Fruit fly (Drosophila melanogaster) whole organism, embryonic: ENCODE measurements around the gene mdu.

Experiments
- Asciz ChIP-seq: fragments of 200-800 bp; sonication (Bioruptor generic); optimal IDR thresholded peaks from 2 replicates; lab custom pipeline; 2017; ENCODE audit warnings: missing biosample characterization, mild to moderate bottlenecking, missing genetic modification characterization, missing genetic modification reagents
- CG10565 ChIP-seq: fragments of 200-800 bp; sonication (Bioruptor generic); optimal IDR thresholded peaks from 3 replicates; lab custom pipeline; 2016; ENCODE audit warnings: missing biosample characterization, mild to moderate bottlenecking, missing genetic modification characterization
- CG10654 ChIP-seq: fragments of 200-800 bp; sonication (Bioruptor generic); optimal IDR thresholded peaks from 2 replicates; lab custom pipeline; 2016; ENCODE audit warnings: missing biosample characterization, missing genetic modification characterization
- CG11723 ChIP-seq: fragments of 200-800 bp; sonication (Bioruptor generic); optimal IDR thresholded peaks from 2 replicates; lab custom pipeline; 2017; ENCODE audit warnings: missing biosample characterization, mild to moderate bottlenecking, missing genetic modification characterization
- CG12942 ChIP-seq: fragments of 200-800 bp; sonication (Bioruptor generic); optimal IDR thresholded peaks from 3 replicates; lab custom pipeline; 2016; ENCODE audit warnings: missing biosample characterization, missing genetic modification characterization
- CG14050 ChIP-seq: fragments of 200-800 bp; sonication (Bioruptor generic); IDR thresholded peaks from 3 replicates; pipeline ENCODE4 v1.3.6; 2022; ENCODE audit warnings: missing biosample characterization, missing genetic modification characterization
- CG14710 ChIP-seq: fragments of 200-800 bp; sonication (Bioruptor generic); optimal IDR thresholded peaks from 3 replicates; lab custom pipeline; 2019; ENCODE audit warnings: missing biosample characterization, mild to moderate bottlenecking, missing genetic modification characterization, moderate library complexity
- CG15011 ChIP-seq: fragments of 200-800 bp; sonication (Bioruptor generic); optimal IDR thresholded peaks from 3 replicates; lab custom pipeline; 2018; ENCODE audit warnings: missing biosample characterization, mild to moderate bottlenecking, missing genetic modification characterization
- CG17359 ChIP-seq: fragments of 200-800 bp; sonication (Bioruptor generic); optimal IDR thresholded peaks from 3 replicates; lab custom pipeline; 2018; ENCODE audit warnings: missing biosample characterization, mild to moderate bottlenecking, missing genetic modification characterization, moderate library complexity
- CG17829 ChIP-seq: fragments of 200-800 bp; optimal IDR thresholded peaks from 2 replicates; lab custom pipeline; 2019; ENCODE audit warnings: missing biosample characterization, mild to moderate bottlenecking, missing genetic modification characterization, moderate library complexity
- CG1792 ChIP-seq: fragments of 200-800 bp; sonication (Bioruptor generic); optimal IDR thresholded peaks from 2 replicates; lab custom pipeline; 2016; ENCODE audit warnings: missing biosample characterization, missing genetic modification characterization
- CG2116 ChIP-seq: fragments of 200-800 bp; sonication (Bioruptor generic); optimal IDR thresholded peaks from 3 replicates; lab custom pipeline; 2018; ENCODE audit warnings: missing biosample characterization, mild to moderate bottlenecking, missing genetic modification characterization
- CG2678 ChIP-seq: fragments of 200-800 bp; sonication (Bioruptor generic); optimal IDR thresholded peaks from 3 replicates; lab custom pipeline; 2019; ENCODE audit warnings: missing biosample characterization, mild to moderate bottlenecking, missing genetic modification characterization, moderate library complexity
- CG2875 ChIP-seq: fragments of 200-800 bp; sonication (Bioruptor generic); optimal IDR thresholded peaks from 2 replicates; lab custom pipeline; 2017; ENCODE audit warnings: missing biosample characterization, mild to moderate bottlenecking, missing genetic modification characterization, missing genetic modification reagents
- CG2889 ChIP-seq: fragments of 200-800 bp; sonication (Bioruptor generic); IDR thresholded peaks from 3 replicates; pipeline ENCODE4 v1.3.6; 2022; ENCODE audit warnings: missing biosample characterization, missing genetic modification characterization
- CG30403 ChIP-seq: fragments of 200-800 bp; sonication (Bioruptor generic); optimal IDR thresholded peaks from 3 replicates; lab custom pipeline; 2016; ENCODE audit warnings: missing biosample characterization, missing genetic modification characterization
- CG30431 ChIP-seq: fragments of 200-800 bp; sonication (Bioruptor generic); optimal IDR thresholded peaks from 2 replicates; lab custom pipeline; 2017; ENCODE audit warnings: missing biosample characterization, missing genetic modification characterization
- CG3726 ChIP-seq: fragments of 200-800 bp; sonication (Bioruptor generic); IDR thresholded peaks from 3 replicates; pipeline ENCODE4, ENCODE4 v1.3.6; 2022; ENCODE audit warnings: missing biosample characterization, missing genetic modification characterization
- CG3838 ChIP-seq: fragments of 200-800 bp; sonication (Bioruptor generic); optimal IDR thresholded peaks from 3 replicates; lab custom pipeline; 2016; ENCODE audit warnings: missing biosample characterization, missing genetic modification characterization
- CG4360 ChIP-seq: fragments of 200-800 bp; sonication (Bioruptor generic); IDR thresholded peaks from 2 replicates; pipeline ENCODE4 v1.3.6; 2022; ENCODE audit warnings: missing biosample characterization, missing genetic modification characterization
- CG4707 ChIP-seq: fragments of 200-800 bp; sonication (Bioruptor generic); optimal IDR thresholded peaks from 2 replicates; lab custom pipeline; 2018; ENCODE audit warnings: missing biosample characterization, mild to moderate bottlenecking, missing genetic modification characterization, moderate library complexity
- CG6654 ChIP-seq: fragments of 200-800 bp; sonication (Bioruptor generic); optimal IDR thresholded peaks from 2 replicates; lab custom pipeline; 2017; ENCODE audit warnings: missing biosample characterization, mild to moderate bottlenecking, missing genetic modification characterization
- CG6765 ChIP-seq: fragments of 200-800 bp; sonication (Bioruptor generic); optimal IDR thresholded peaks from 3 replicates; lab custom pipeline; 2017; ENCODE audit warnings: missing biosample characterization, mild to moderate bottlenecking, missing genetic modification characterization
- CG6791 ChIP-seq: fragments of 200-800 bp; sonication (Bioruptor generic); IDR thresholded peaks from 3 replicates; pipeline ENCODE4 v1.3.6; 2022; ENCODE audit warnings: missing biosample characterization, missing genetic modification characterization; ENCODE audit not compliant: partially characterized antibody
- CG6854 ChIP-seq: fragments of 200-800 bp; sonication (Bioruptor generic); optimal IDR thresholded peaks from 3 replicates; lab custom pipeline; 2017; ENCODE audit warnings: missing biosample characterization, mild to moderate bottlenecking, missing genetic modification characterization
- CG8089 ChIP-seq: fragments of 200-800 bp; sonication (Bioruptor generic); optimal IDR thresholded peaks from 3 replicates; lab custom pipeline; 2016; ENCODE audit warnings: missing biosample characterization, missing genetic modification characterization
- CG8924 ChIP-seq: fragments of 200-800 bp; optimal IDR thresholded peaks from 3 replicates; lab custom pipeline; 2019; ENCODE audit warnings: missing biosample characterization, mild to moderate bottlenecking, missing genetic modification characterization, moderate library complexity
- Chrac-16 ChIP-seq: fragments of 200-800 bp; sonication (Bioruptor generic); optimal IDR thresholded peaks from 3 replicates; lab custom pipeline; 2016; ENCODE audit warnings: missing biosample characterization, missing genetic modification characterization
- Dp ChIP-seq: fragments of 200-800 bp; sonication (Bioruptor generic); optimal IDR thresholded peaks from 2 replicates; lab custom pipeline; 2018; ENCODE audit warnings: missing biosample characterization, mild to moderate bottlenecking, missing genetic modification characterization, moderate library complexity
- Dref ChIP-seq: fragments of 200-800 bp; sonication (Bioruptor generic); IDR thresholded peaks from 2 replicates; pipeline ENCODE4 v1.3.6; 2022; ENCODE audit warnings: missing biosample characterization, missing genetic modification characterization
- GATAe ChIP-seq: fragments of 200-800 bp; sonication (Bioruptor generic); conservative IDR thresholded peaks from 2 replicates; pipeline ENCODE4 v1.3.6; 2022; ENCODE audit warnings: missing biosample characterization, missing genetic modification characterization
- HLH3B ChIP-seq: fragments of 200-800 bp; sonication (Bioruptor generic); IDR thresholded peaks from 2 replicates; pipeline ENCODE4 v1.3.6; 2022; ENCODE audit warnings: missing biosample characterization, missing genetic modification characterization
- Hr3 ChIP-seq: fragments of 200-800 bp; sonication (Bioruptor generic); optimal IDR thresholded peaks from 3 replicates; lab custom pipeline; 2016; ENCODE audit warnings: missing biosample characterization, missing genetic modification characterization
- Nf-YC ChIP-seq: fragments of 200-800 bp; optimal IDR thresholded peaks from 3 replicates; lab custom pipeline; 2019; ENCODE audit warnings: missing biosample characterization, mild to moderate bottlenecking, missing genetic modification characterization, moderate library complexity
- NfI ChIP-seq: fragments of 200-800 bp; sonication (Bioruptor generic); optimal IDR thresholded peaks from 3 replicates; lab custom pipeline; 2018; ENCODE audit warnings: missing biosample characterization, mild to moderate bottlenecking, missing genetic modification characterization, moderate library complexity
- Opbp ChIP-seq: fragments of 200-800 bp; sonication (Bioruptor generic); IDR thresholded peaks from 3 replicates; pipeline ENCODE4 v1.3.6; 2022; ENCODE audit warnings: missing biosample characterization, missing genetic modification characterization; ENCODE audit not compliant: partially characterized antibody
- br ChIP-seq: fragments of >200 bp; optimal IDR thresholded peaks from 2 replicates; lab custom pipeline; 2017
- emc ChIP-seq: fragments of 200-800 bp; sonication (Bioruptor generic); optimal IDR thresholded peaks from 2 replicates; lab custom pipeline; 2016; ENCODE audit warnings: missing biosample characterization, missing genetic modification characterization
- fd64A ChIP-seq: fragments of 200-800 bp; sonication (Bioruptor generic); optimal IDR thresholded peaks from 3 replicates; lab custom pipeline; 2018; ENCODE audit warnings: missing biosample characterization, mild to moderate bottlenecking, missing genetic modification characterization
- gcm ChIP-seq: fragments of 200-800 bp; sonication (Bioruptor generic); optimal IDR thresholded peaks from 2 replicates; lab custom pipeline; 2019; ENCODE audit warnings: missing biosample characterization, mild to moderate bottlenecking, missing genetic modification characterization, moderate library complexity
- gsb ChIP-seq: fragments of 200-800 bp; sonication (Bioruptor generic); IDR thresholded peaks from 2 replicates; pipeline ENCODE4 v1.3.6; 2022; ENCODE audit warnings: missing biosample characterization, missing genetic modification characterization
- lov ChIP-seq, 2 experiments: fragments of 200-800 bp in 1 of 2; fragments of >200 bp in 1 of 2; sonication (Bioruptor generic) in 1 of 2; IDR thresholded peaks in 1 of 2; optimal IDR thresholded peaks in 1 of 2; 2 replicates in 1 of 2; 3 replicates in 1 of 2; pipeline versions ENCODE4 v1.3.6 to Lab custom; 2017 to 2022; ENCODE audit warnings: missing biosample characterization in 1 of 2, missing genetic modification characterization in 1 of 2
- otp ChIP-seq: fragments of 200-800 bp; sonication (Bioruptor generic); IDR thresholded peaks from 3 replicates; pipeline ENCODE4, ENCODE4 v1.3.6; 2022; ENCODE audit warnings: missing biosample characterization, missing genetic modification characterization
- salm ChIP-seq: fragments of 200-800 bp; sonication (Bioruptor generic); optimal IDR thresholded peaks from 2 replicates; lab custom pipeline; 2018; ENCODE audit warnings: missing biosample characterization, mild to moderate bottlenecking, missing genetic modification characterization
- sens ChIP-seq: fragments of 200-800 bp; sonication (Bioruptor generic); peaks from one replicate; lab custom pipeline; 2016; ENCODE audit warnings: missing biosample characterization, missing genetic modification characterization
- slp2 ChIP-seq: fragments of 200-800 bp; sonication (Bioruptor generic); optimal IDR thresholded peaks from 2 replicates; lab custom pipeline; 2016; ENCODE audit warnings: missing biosample characterization, missing genetic modification characterization
- tin ChIP-seq: fragments of 200-800 bp; sonication (Bioruptor generic); optimal IDR thresholded peaks from 3 replicates; lab custom pipeline; 2016; ENCODE audit warnings: missing biosample characterization, missing genetic modification characterization
- trh ChIP-seq: fragments of 200-800 bp; sonication (Bioruptor generic); optimal IDR thresholded peaks from 2 replicates; lab custom pipeline; 2016; ENCODE audit warnings: missing biosample characterization, missing genetic modification characterization
- usp ChIP-seq: fragments of >200 bp; optimal IDR thresholded peaks from 2 replicates; lab custom pipeline; 2017; ENCODE audit warnings: missing biosample characterization, missing genetic modification characterization

Gene mdu

DNA sequence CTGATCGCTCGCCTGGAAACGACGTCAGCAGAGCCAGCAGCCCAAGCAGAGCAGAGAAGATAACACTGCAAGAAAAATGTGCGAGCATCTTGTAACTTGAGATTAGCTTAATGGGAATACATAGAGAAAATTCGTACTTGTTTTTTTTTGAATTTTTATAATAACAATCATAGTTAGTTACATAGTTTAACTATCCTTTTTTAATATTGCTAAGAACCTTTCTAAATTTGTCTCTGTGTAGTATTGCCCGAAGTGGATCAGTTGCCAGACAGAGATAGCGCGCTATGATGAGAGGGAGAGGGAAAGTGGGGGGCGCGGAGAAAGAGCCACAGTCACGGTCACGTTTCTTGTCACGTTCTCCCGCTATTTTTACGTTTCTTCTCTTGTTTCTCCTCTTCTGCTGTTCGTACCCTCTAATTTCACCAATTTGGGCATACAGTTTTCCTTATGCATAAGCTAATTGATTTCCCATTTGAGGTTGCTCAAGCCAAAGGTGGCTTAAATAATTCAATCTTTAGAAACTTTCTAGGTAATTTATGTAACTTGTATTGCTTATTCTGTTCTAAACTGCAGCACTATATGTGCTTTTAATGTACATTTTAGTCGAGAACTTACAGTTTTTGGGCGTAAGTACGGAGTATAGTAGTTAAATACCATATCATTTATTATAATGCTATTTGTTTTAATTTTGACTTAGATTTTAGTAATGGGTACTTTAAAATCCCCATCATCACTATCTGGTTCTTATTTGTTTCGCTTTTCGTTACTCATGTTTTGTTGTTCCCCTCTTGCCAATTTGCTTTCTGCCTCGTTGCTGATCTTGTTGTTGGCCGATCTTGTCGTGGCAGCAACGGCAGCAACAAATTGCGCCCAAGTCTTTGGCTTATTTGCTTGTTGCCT is 14.0 kb downstream of the mdu start (continued):
- TF ChIP-seq CG3726 (GFP tag; lab: Robert Waterston, UW) (peak; percentile 67; the same call in 2 of the 3 replicates), CG3838 (no peak), CG30403 (GFP tag; lab: Kevin White, UChicago) (peak; percentile 79), NfI (GFP tag; lab: Kevin White, UChicago) (peak; percentile 63), fd64A (GFP tag; lab: Kevin White, UChicago) (peak; percentile 59), CG14050 (GFP tag; lab: Robert Waterston, UW) (peak; percentile 53; the same call in 2 of the 3 replicates), emc (GFP tag; lab: Kevin White, UChicago) (peak; percentile 27), CG6765 (GFP tag; lab: Kevin White, UChicago) (no peak), GATAe (GFP tag; lab: Robert Waterston, UW) (no peak), Opbp (GFP tag; lab: Robert Waterston, UW) (no peak), CG15011 (GFP tag; lab: Kevin White, UChicago) (peak; percentile 54), CG17359 (tag; lab: Kevin White, UChicago) (peak; percentile 80), gsb (no peak), br (no peak), Chrac-16 (peak; percentile 72), CG2889 (peak; percentile 44; the same call in 1 of the 3 replicates), Nf-YC (tag; lab: Kevin White, UChicago) (no peak), slp2 (peak; percentile 57), CG6854 (GFP tag; lab: Kevin White, UChicago) (no peak), CG6654 (GFP tag; lab: Kevin White, UChicago) (peak; percentile 50), Hr3 (GFP tag; lab: Kevin White, UChicago) (peak; percentile 78), CG12942 (GFP tag; lab: Kevin White, UChicago) (peak; percentile 68), CG10565 (GFP tag; lab: Kevin White, UChicago) (no peak), CG8924 (tag; lab: Kevin White, UChicago) (peak; percentile 49), CG10654 (peak; percentile 76), salm (tag; lab: Kevin White, UChicago) (peak; percentile 52), CG30431 (GFP tag; lab: Kevin White, UChicago) (peak; percentile 55), CG2116 (GFP tag; lab: Kevin White, UChicago) (peak; percentile 26), otp (peak; percentile 82), usp (no peak), trh (GFP tag; lab: Kevin White, UChicago) (peak; percentile 45), CG8089 (peak; percentile 63), CG14710 (peak; percentile 88), CG4707 (peak; percentile 58), gcm (GFP tag; lab: Kevin White, UChicago) (peak; percentile 80), CG4360 (GFP tag; lab: Robert Waterston, UW) (no peak), CG17829 (tag; lab: Kevin White, UChicago) (peak; percentile 69), tin (GFP tag; lab: Kevin White, UChicago) (peak; percentile 75), CG11723 (peak; percentile 46), Dp (GFP tag; lab: Kevin White, UChicago) (no peak), Dref (GFP tag; lab: Robert Waterston, UW) (no peak), CG2875 (GFP tag; lab: Kevin White, UChicago) (peak; percentile 71), Asciz (GFP tag; lab: Kevin White, UChicago) (peak; percentile 67), CG6791 (GFP tag; lab: Robert Waterston, UW) (no peak), CG1792 (GFP tag; lab: Kevin White, UChicago) (peak; percentile 48), lov (optimal IDR thresholded peaks at IDR 0.05; lab: Kevin White, UChicago) (no peak), lov (GFP tag; IDR thresholded peaks at IDR 0.05; lab: Robert Waterston, UW) (no peak), CG2678 (tag; lab: Kevin White, UChicago) (peak; percentile 86), HLH3B (GFP tag; lab: Robert Waterston, UW) (peak; percentile 81), sens (GFP tag; lab: Kevin White, UChicago) (peak; percentile 98)
